Worm (Caenorhabditis elegans) whole organism, L3 larva: Measurements from ENCODE around the gene F49E2.5.

Experiments
- elt-2 ChIP-seq: sonication (generic microtip); optimal IDR thresholded peaks from 2 replicates; lab custom pipeline; 2016; ENCODE audit warnings: missing genetic modification reagents, mild to moderate bottlenecking, missing genetic modification characterization, missing compliant biosample characterization
- eor-1 ChIP-seq, 2 experiments: fragments of 150-350 bp; optimal IDR thresholded peaks; 2 replicates each; lab custom pipeline; 2014 to 2018; ENCODE audit warnings: missing biosample characterization in 2 of 2, missing genetic modification characterization in 2 of 2
- lin-15B ChIP-seq: fragments of 150-350 bp; optimal IDR thresholded peaks from 2 replicates; lab custom pipeline; 2014; ENCODE audit warnings: missing biosample characterization, missing genetic modification characterization
- lsy-12 ChIP-seq: sonication (generic microtip); optimal IDR thresholded peaks from 2 replicates; lab custom pipeline; 2016; ENCODE audit warnings: mild to moderate bottlenecking, missing genetic modification characterization, missing compliant biosample characterization
- nhr-25 ChIP-seq: sonication (generic microtip); optimal IDR thresholded peaks from 2 replicates; lab custom pipeline; 2017; ENCODE audit warnings: missing biosample characterization, missing genetic modification characterization
- nhr-43 ChIP-seq: sonication (generic microtip); optimal IDR thresholded peaks from 2 replicates; lab custom pipeline; 2016; ENCODE audit warnings: mild to moderate bottlenecking, missing genetic modification characterization, missing compliant biosample characterization; ENCODE audit not compliant: poor library complexity, severe bottlenecking
- nhr-76 ChIP-seq: fragments of 150-350 bp; sonication (generic microtip); optimal IDR thresholded peaks from 5 replicates; lab custom pipeline; 2014; ENCODE audit warnings: missing biosample characterization, missing genetic modification characterization
- unc-62 ChIP-seq: fragments of 150-350 bp; sonication (generic microtip); optimal IDR thresholded peaks from 4 replicates; lab custom pipeline; 2014; ENCODE audit warnings: missing biosample characterization, missing genetic modification reagents, missing genetic modification characterization

DNA sequence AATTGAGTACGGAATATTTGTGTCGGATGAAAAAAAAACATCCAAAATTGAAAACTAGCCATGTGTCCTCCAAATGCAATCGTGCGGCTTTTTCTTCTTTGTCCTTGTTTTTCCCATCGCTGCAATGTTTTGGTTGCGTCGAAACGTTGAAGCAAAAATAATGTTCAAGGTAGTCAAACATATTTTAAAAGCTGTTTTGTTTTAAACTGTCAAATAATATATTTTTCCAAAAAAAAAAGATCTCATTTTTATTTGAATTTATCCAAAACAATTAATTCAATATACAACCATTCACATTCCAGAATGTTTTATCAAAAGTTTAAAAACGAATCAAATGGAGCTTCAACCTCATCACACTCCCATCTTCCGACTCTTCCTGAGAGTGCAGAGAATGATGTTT lies 24.7 kb upstream of the F49E2.5 start, which contains the start of gene C07B5.6:
- TF ChIP-seq nhr-25 (tag; lab: Kevin White, UChicago) (no peak), lsy-12 (no peak), elt-2 (no peak), unc-62 (no peak), lin-15B (tag; lab: Kevin White, UChicago) (no peak), nhr-43 (tag; lab: Kevin White, UChicago) (no peak), nhr-76 (tag; lab: Kevin White, UChicago) (no peak), eor-1 (tag; optimal IDR thresholded peaks at IDR 0.05; lab: Kevin White, UChicago) (no peak)
